Fruit fly (Drosophila melanogaster) whole organism, embryonic: ENCODE measurements around the gene Sf3b1.

Source experiments
- Antp ChIP-seq: fragments of 200-800 bp; sonication (Bioruptor generic); optimal IDR thresholded peaks from 3 replicates; lab custom pipeline; 2016; ENCODE audit warnings: missing biosample characterization, missing genetic modification characterization
- CG12104 ChIP-seq: fragments of 200-800 bp; sonication (Bioruptor generic); optimal IDR thresholded peaks from 3 replicates; lab custom pipeline; 2016; ENCODE audit warnings: missing biosample characterization, missing genetic modification characterization
- CG12299 ChIP-seq: fragments of 200-800 bp; sonication (Bioruptor generic); optimal IDR thresholded peaks from 2 replicates; lab custom pipeline; 2018; ENCODE audit warnings: missing biosample characterization, mild to moderate bottlenecking, missing genetic modification characterization
- CG12659 ChIP-seq: fragments of 200-800 bp; sonication (Bioruptor generic); optimal IDR thresholded peaks from 3 replicates; lab custom pipeline; 2017; ENCODE audit warnings: mild to moderate bottlenecking, missing biosample characterization, missing genetic modification reagents, missing genetic modification characterization
- CG14860 ChIP-seq: fragments of 200-800 bp; sonication (Bioruptor generic); IDR thresholded peaks from 3 replicates; pipeline ENCODE4 v1.3.6; 2022; ENCODE audit warnings: missing biosample characterization, missing genetic modification characterization; ENCODE audit not compliant: partially characterized antibody
- CG15269 ChIP-seq: fragments of 200-800 bp; sonication (Bioruptor generic); optimal IDR thresholded peaks from 2 replicates; lab custom pipeline; 2018; ENCODE audit warnings: missing biosample characterization, mild to moderate bottlenecking, missing genetic modification characterization, moderate library complexity
- CG18011 ChIP-seq: fragments of 200-800 bp; sonication (Bioruptor generic); optimal IDR thresholded peaks from 2 replicates; lab custom pipeline; 2017; ENCODE audit warnings: missing biosample characterization, missing genetic modification characterization, mild to moderate bottlenecking, moderate library complexity, missing genotype
- CG31224 ChIP-seq: fragments of 200-800 bp; sonication (Bioruptor generic); IDR thresholded peaks from 2 replicates; pipeline ENCODE4 v1.3.6; 2022; ENCODE audit warnings: missing biosample characterization, missing genetic modification characterization
- CG32767 ChIP-seq: fragments of 200-800 bp; sonication (Bioruptor generic); IDR thresholded peaks from 2 replicates; pipeline ENCODE4 v1.3.6; 2022; ENCODE audit warnings: missing biosample characterization, missing genetic modification characterization
- CG34376 ChIP-seq: fragments of 200-800 bp; sonication (Bioruptor generic); optimal IDR thresholded peaks from 2 replicates; lab custom pipeline; 2018; ENCODE audit warnings: missing biosample characterization, mild to moderate bottlenecking, missing genetic modification characterization
- CG6791 ChIP-seq: fragments of 200-800 bp; sonication (Bioruptor generic); IDR thresholded peaks from 3 replicates; pipeline ENCODE4 v1.3.6; 2022; ENCODE audit warnings: missing biosample characterization, missing genetic modification characterization; ENCODE audit not compliant: partially characterized antibody
- CG7372 ChIP-seq: fragments of 200-800 bp; sonication (Bioruptor generic); IDR thresholded peaks from 2 replicates; pipeline ENCODE4 v1.3.6; 2022; ENCODE audit warnings: missing biosample characterization, missing genetic modification characterization
- Drgx ChIP-seq: fragments of 200-800 bp; sonication (Bioruptor generic); IDR thresholded peaks from 2 replicates; pipeline ENCODE4 v1.3.6; 2022; ENCODE audit warnings: missing biosample characterization, missing genetic modification characterization
- Gug ChIP-seq: fragments of 200-800 bp; sonication (Bioruptor generic); IDR thresholded peaks from 4 replicates; pipeline ENCODE4 v1.3.6; 2022; ENCODE audit warnings: missing biosample characterization, missing genetic modification characterization
- Hmx ChIP-seq: fragments of 200-800 bp; sonication (Bioruptor generic); optimal IDR thresholded peaks from 2 replicates; lab custom pipeline; 2016; ENCODE audit warnings: missing biosample characterization, missing genetic modification characterization
- MTF-1 ChIP-seq: fragments of 200-800 bp; sonication (Bioruptor generic); optimal IDR thresholded peaks from 2 replicates; lab custom pipeline; 2018; ENCODE audit warnings: missing biosample characterization, mild to moderate bottlenecking, missing genetic modification characterization, borderline replicate concordance
- Med ChIP-seq: fragments of 200-800 bp; sonication (Bioruptor generic); peaks from one replicate; lab custom pipeline; 2016; ENCODE audit warnings: missing biosample characterization, missing genetic modification characterization, mild to moderate bottlenecking, inconsistent platforms, moderate library complexity
- Sry-δ ChIP-seq: fragments of 200-800 bp; sonication (Bioruptor generic); optimal IDR thresholded peaks from 2 replicates; lab custom pipeline; 2016; ENCODE audit warnings: missing biosample characterization, missing genetic modification characterization
- Xbp1 ChIP-seq: fragments of 200-800 bp; sonication (Bioruptor generic); optimal IDR thresholded peaks from 3 replicates; lab custom pipeline; 2016; ENCODE audit warnings: missing biosample characterization, mild to moderate bottlenecking, missing genetic modification characterization
- bigmax ChIP-seq: fragments of 200-800 bp; sonication (Bioruptor generic); optimal IDR thresholded peaks from 2 replicates; lab custom pipeline; 2018; ENCODE audit warnings: missing biosample characterization, mild to moderate bottlenecking, missing genetic modification characterization
- bsh ChIP-seq, 2 experiments: fragments of 200-800 bp; sonication (Bioruptor generic); optimal IDR thresholded peaks; 2 replicates each; lab custom pipeline; 2017 to 2018; ENCODE audit warnings: mild to moderate bottlenecking in 2 of 2, missing biosample characterization in 2 of 2, missing genetic modification characterization in 2 of 2, moderate library complexity in 1 of 2
- chif ChIP-seq, 2 experiments: fragments of 200-800 bp; sonication (Bioruptor generic); optimal IDR thresholded peaks; 3 replicates each; lab custom pipeline; 2016; ENCODE audit warnings: missing biosample characterization in 2 of 2, missing genetic modification characterization in 2 of 2
- chinmo ChIP-seq: fragments of 200-800 bp; sonication (Bioruptor generic); IDR thresholded peaks from 4 replicates; pipeline ENCODE4 v1.3.6; 2022; ENCODE audit warnings: missing biosample characterization, missing genetic modification characterization; ENCODE audit not compliant: partially characterized antibody
- danr ChIP-seq: fragments of 200-800 bp; sonication (Bioruptor generic); IDR thresholded peaks from 2 replicates; pipeline ENCODE4 v1.3.6; 2022; ENCODE audit warnings: missing biosample characterization, missing genetic modification characterization
- dmrt11E ChIP-seq: fragments of 200-800 bp; sonication (Bioruptor generic); optimal IDR thresholded peaks from 3 replicates; lab custom pipeline; 2018; ENCODE audit warnings: missing biosample characterization, mild to moderate bottlenecking, missing genetic modification characterization, moderate library complexity
- fd64A ChIP-seq: fragments of 200-800 bp; sonication (Bioruptor generic); optimal IDR thresholded peaks from 3 replicates; lab custom pipeline; 2018; ENCODE audit warnings: missing biosample characterization, mild to moderate bottlenecking, missing genetic modification characterization
- gce ChIP-seq: fragments of 200-800 bp; sonication (Bioruptor generic); IDR thresholded peaks from 3 replicates; pipeline ENCODE4 v1.3.6; 2022; ENCODE audit warnings: missing biosample characterization, missing genetic modification characterization
- gcm2 ChIP-seq: fragments of 200-800 bp; sonication (Bioruptor generic); optimal IDR thresholded peaks from 2 replicates; lab custom pipeline; 2016; ENCODE audit warnings: missing biosample characterization, missing genetic modification characterization
- grn ChIP-seq: fragments of 200-800 bp; sonication (Bioruptor generic); optimal IDR thresholded peaks from 3 replicates; lab custom pipeline; 2017; ENCODE audit warnings: missing biosample characterization, missing genetic modification characterization
- gt ChIP-seq: fragments of 200-800 bp; sonication (Bioruptor generic); IDR thresholded peaks from 2 replicates; pipeline ENCODE4 v1.3.6; 2022; ENCODE audit warnings: missing biosample characterization, missing genetic modification characterization
- jing ChIP-seq: fragments of 200-800 bp; sonication (Bioruptor generic); optimal IDR thresholded peaks from 2 replicates; lab custom pipeline; 2018; ENCODE audit warnings: missing biosample characterization, mild to moderate bottlenecking, missing genetic modification characterization
- nom ChIP-seq: fragments of 200-800 bp; sonication (Bioruptor generic); optimal IDR thresholded peaks from 2 replicates; lab custom pipeline; 2017; ENCODE audit warnings: missing biosample characterization, missing genetic modification characterization, mild to moderate bottlenecking, moderate library complexity, missing genetic modification reagents
- sd ChIP-seq: fragments of 200-800 bp; sonication (Bioruptor generic); optimal IDR thresholded peaks from 3 replicates; lab custom pipeline; 2018; ENCODE audit warnings: missing biosample characterization, mild to moderate bottlenecking, missing genetic modification characterization, moderate library complexity
- sima ChIP-seq: fragments of 200-800 bp; sonication (Bioruptor generic); optimal IDR thresholded peaks from 2 replicates; lab custom pipeline; 2016; ENCODE audit warnings: missing biosample characterization, missing genetic modification characterization
- sr ChIP-seq: fragments of 200-800 bp; sonication (Bioruptor generic); IDR thresholded peaks from 3 replicates; pipeline ENCODE4 v1.3.6; 2022; ENCODE audit warnings: missing biosample characterization, missing genetic modification characterization
- vfl ChIP-seq: fragments of 200-800 bp; sonication (Bioruptor generic); optimal IDR thresholded peaks from 2 replicates; lab custom pipeline; 2016; ENCODE audit warnings: missing biosample characterization, missing genetic modification characterization
- vvl ChIP-seq: fragments of 200-800 bp; sonication (Bioruptor generic); IDR thresholded peaks from 2 replicates; pipeline ENCODE4 v1.3.6; 2022; ENCODE audit warnings: missing biosample characterization, missing genetic modification characterization

Sf3b1 gene

dm6 chr2L:523165-523835 is 44.8 kb upstream of the Sf3b1 start (continued):
- TF ChIP-seq Xbp1 (no peak), gcm2 (GFP tag; lab: Kevin White, UChicago) (no peak), CG31224 (GFP tag; lab: Robert Waterston, UW) (0 out of 2 replicates have a peak, but pooled peaks have one; percentile 8), sima (GFP tag; lab: Kevin White, UChicago) (no peak), CG14860 (GFP tag; lab: Robert Waterston, UW) (no peak), sr (GFP tag; lab: Robert Waterston, UW) (0 out of 3 replicates have a peak, but pooled peaks have one; percentile 42), CG32767 (GFP tag; lab: Robert Waterston, UW) (peak; percentile 61; the same call in 1 of the 2 replicates), CG12104 (no peak), danr (no peak), fd64A (GFP tag; lab: Kevin White, UChicago) (peak; percentile 51), chif (GFP tag; optimal IDR thresholded peaks at IDR 0.05; lab: Kevin White, UChicago) (peak in 1 of 2 experiments; percentile 56), CG12659 (GFP tag; lab: Kevin White, UChicago) (peak; percentile 15), Hmx (GFP tag; lab: Kevin White, UChicago) (no peak), jing (GFP tag; lab: Kevin White, UChicago) (no peak), gce (no peak; the same call in 2 of the 3 replicates), vfl (GFP tag; lab: Kevin White, UChicago) (no peak), CG12299 (tag; lab: Kevin White, UChicago) (no peak), CG7372 (GFP tag; lab: Robert Waterston, UW) (no peak), bigmax (peak; percentile 36), Antp (GFP tag; lab: Kevin White, UChicago) (peak; percentile 40), CG15269 (tag; lab: Kevin White, UChicago) (peak; percentile 21), CG34376 (GFP tag; lab: Kevin White, UChicago) (peak; percentile 89)

dm6 chr2L:524515-524920 is 43.6 kb upstream of the Sf3b1 start:
- TF ChIP-seq Gug = no peak
- 0 out of 2 replicates have a peak, but pooled peaks have one; percentile 21 for TF ChIP-seq vvl
- peak; percentile 15 for TF ChIP-seq CG15269 (tag; lab: Kevin White, UChicago)
- peak; percentile 37 for TF ChIP-seq sd
- TF ChIP-seq gt = 0 out of 2 replicates have a peak, but pooled peaks have one; percentile 12
- peak; percentile 28; the same call in 1 of the 3 replicates for TF ChIP-seq CG6791 (GFP tag; lab: Robert Waterston, UW)
- TF ChIP-seq dmrt11E = no peak
- TF ChIP-seq nom = peak; percentile 87
- peak; percentile 96 for TF ChIP-seq grn (GFP tag; lab: Kevin White, UChicago)
- no peak for TF ChIP-seq Sry-δ (GFP tag; lab: Kevin White, UChicago)
- peak; percentile 22 for TF ChIP-seq Med (GFP tag; lab: Kevin White, UChicago)
- peak; percentile 65 for TF ChIP-seq CG18011
- TF ChIP-seq chinmo (GFP tag; lab: Robert Waterston, UW) = 0 out of 4 replicates have a peak, but pooled peaks have one; percentile 50
- TF ChIP-seq bsh (GFP tag; optimal IDR thresholded peaks at IDR 0.05; lab: Kevin White, UChicago) = peak in 1 of 2 experiments; percentile 53
- TF ChIP-seq MTF-1 (GFP tag; lab: Kevin White, UChicago) = no peak
- peak; percentile 36; the same call in 1 of the 2 replicates for TF ChIP-seq Drgx
